Worm (Caenorhabditis elegans) whole organism, late embryonic: ENCODE results near the gene bath-44.

Experiments used
- C08G9.2 ChIP-seq: sonication (generic microtip); optimal IDR thresholded peaks from 2 replicates; lab custom pipeline; 2016; ENCODE audit warnings: mild to moderate bottlenecking, missing genetic modification characterization, moderate library complexity, missing compliant biosample characterization
- ceh-34 ChIP-seq: sonication (generic microtip); optimal IDR thresholded peaks from 2 replicates; lab custom pipeline; 2016; ENCODE audit warnings: mild to moderate bottlenecking, missing genetic modification characterization, missing compliant biosample characterization
- gmeb-2 ChIP-seq: sonication (generic microtip); optimal IDR thresholded peaks from 2 replicates; lab custom pipeline; 2016; ENCODE audit warnings: missing genetic modification characterization, inconsistent platforms, missing compliant biosample characterization

ce11 chrII:7394690-7395054, at the start of gene bath-44:
- TF ChIP-seq gmeb-2 (tag; lab: Kevin White, UChicago) (no peak), C08G9.2 (tag; lab: Kevin White, UChicago) (no peak), ceh-34 (no peak)
